Fruit fly (Drosophila melanogaster) whole organism, embryonic: ENCODE data around the gene Nph.

Experiments
- CG11085 ChIP-seq: fragments of 200-800 bp; sonication (Bioruptor generic); IDR thresholded peaks from 2 replicates; pipeline ENCODE4 v1.3.6; 2022; ENCODE audit warnings: missing biosample characterization, missing genetic modification characterization
- CG11456 ChIP-seq: fragments of 200-800 bp; sonication (Bioruptor generic); IDR thresholded peaks from 3 replicates; pipeline ENCODE4 v1.3.6; 2022; ENCODE audit warnings: missing biosample characterization, missing genetic modification characterization
- CG12155 ChIP-seq: fragments of 200-800 bp; sonication (Bioruptor generic); optimal IDR thresholded peaks from 3 replicates; lab custom pipeline; 2016; ENCODE audit warnings: missing biosample characterization, missing genetic modification characterization
- CG13894 ChIP-seq: fragments of 200-800 bp; sonication (Bioruptor generic); optimal IDR thresholded peaks from 3 replicates; lab custom pipeline; 2018; ENCODE audit warnings: missing biosample characterization, mild to moderate bottlenecking, missing genetic modification characterization, moderate library complexity
- CG15073 ChIP-seq: fragments of 200-800 bp; sonication (Bioruptor generic); optimal IDR thresholded peaks from 2 replicates; lab custom pipeline; 2016; ENCODE audit warnings: missing biosample characterization, missing genetic modification characterization
- CG15514 ChIP-seq: fragments of 200-800 bp; sonication (Bioruptor generic); optimal IDR thresholded peaks from 3 replicates; lab custom pipeline; 2017; ENCODE audit warnings: missing biosample characterization, missing genetic modification characterization, mild to moderate bottlenecking, moderate library complexity, missing genetic modification reagents
- CG15696 ChIP-seq: fragments of 200-800 bp; sonication (Bioruptor generic); optimal IDR thresholded peaks from 2 replicates; lab custom pipeline; 2019; ENCODE audit warnings: missing biosample characterization, mild to moderate bottlenecking, missing genetic modification characterization, moderate library complexity
- CG16813 ChIP-seq: fragments of 200-800 bp; sonication (Bioruptor generic); IDR thresholded peaks from 3 replicates; pipeline ENCODE4 v1.3.6; 2022; ENCODE audit warnings: missing biosample characterization, missing genetic modification characterization; ENCODE audit not compliant: partially characterized antibody
- CG17328 ChIP-seq: fragments of 200-800 bp; sonication (Bioruptor generic); IDR thresholded peaks from 2 replicates; pipeline ENCODE4 v1.3.6; 2022; ENCODE audit warnings: missing biosample characterization, missing genetic modification characterization
- CG18619 ChIP-seq: fragments of 200-800 bp; sonication (Bioruptor generic); optimal IDR thresholded peaks from 3 replicates; lab custom pipeline; 2017; ENCODE audit warnings: missing biosample characterization, mild to moderate bottlenecking, missing genetic modification characterization
- CG3281 ChIP-seq: fragments of 200-800 bp; sonication (Bioruptor generic); optimal IDR thresholded peaks from 3 replicates; lab custom pipeline; 2017; ENCODE audit warnings: missing biosample characterization, mild to moderate bottlenecking, missing genetic modification characterization
- CG5953 ChIP-seq: fragments of 200-800 bp; sonication (Bioruptor generic); IDR thresholded peaks from 2 replicates; pipeline ENCODE4 v1.3.6; 2022; ENCODE audit warnings: missing biosample characterization, missing genetic modification characterization
- CG6175 ChIP-seq: fragments of 200-800 bp; sonication (Bioruptor generic); IDR thresholded peaks from 3 replicates; pipeline ENCODE4 v1.3.6; 2022; ENCODE audit warnings: missing biosample characterization, missing genetic modification characterization
- CG6765 ChIP-seq: fragments of 200-800 bp; sonication (Bioruptor generic); optimal IDR thresholded peaks from 3 replicates; lab custom pipeline; 2017; ENCODE audit warnings: missing biosample characterization, mild to moderate bottlenecking, missing genetic modification characterization
- CG7745 ChIP-seq: fragments of 200-800 bp; sonication (Bioruptor generic); optimal IDR thresholded peaks from 2 replicates; lab custom pipeline; 2018; ENCODE audit warnings: missing biosample characterization, mild to moderate bottlenecking, missing genetic modification characterization, moderate library complexity
- CG8281 ChIP-seq: fragments of 200-800 bp; sonication (Bioruptor generic); optimal IDR thresholded peaks from 2 replicates; lab custom pipeline; 2018; ENCODE audit warnings: missing biosample characterization, mild to moderate bottlenecking, missing genetic modification characterization, moderate library complexity
- CG9932 ChIP-seq: fragments of 200-800 bp; sonication (Bioruptor generic); IDR thresholded peaks from 2 replicates; pipeline ENCODE4 v1.3.6; 2022; ENCODE audit warnings: missing biosample characterization, missing genetic modification characterization
- Doc3 ChIP-seq: fragments of 200-800 bp; sonication (Bioruptor generic); IDR thresholded peaks from 3 replicates; pipeline ENCODE4 v1.3.6; 2022; ENCODE audit warnings: missing biosample characterization, missing genetic modification characterization; ENCODE audit not compliant: partially characterized antibody
- Dref ChIP-seq: fragments of 200-800 bp; sonication (Bioruptor generic); IDR thresholded peaks from 2 replicates; pipeline ENCODE4 v1.3.6; 2022; ENCODE audit warnings: missing biosample characterization, missing genetic modification characterization
- E2f2 ChIP-seq: fragments of 200-800 bp; sonication (Bioruptor generic); IDR thresholded peaks from 2 replicates; pipeline ENCODE4 v1.3.6; 2022; ENCODE audit warnings: missing biosample characterization, missing genetic modification characterization
- ERR ChIP-seq: fragments of 200-800 bp; sonication (Bioruptor generic); optimal IDR thresholded peaks from 2 replicates; lab custom pipeline; 2016; ENCODE audit warnings: missing biosample characterization, missing genetic modification characterization
- HLH54F ChIP-seq: fragments of 200-800 bp; sonication (Bioruptor generic); optimal IDR thresholded peaks from 3 replicates; lab custom pipeline; 2016; ENCODE audit warnings: missing biosample characterization, missing genetic modification characterization
- Hr39 ChIP-seq: fragments of >200 bp; optimal IDR thresholded peaks from 2 replicates; lab custom pipeline; 2017
- Hsf ChIP-seq: fragments of 200-800 bp; sonication (Bioruptor generic); optimal IDR thresholded peaks from 3 replicates; lab custom pipeline; 2016; ENCODE audit warnings: missing biosample characterization, missing genetic modification characterization
- Med ChIP-seq: fragments of 200-800 bp; sonication (Bioruptor generic); peaks from one replicate; lab custom pipeline; 2016; ENCODE audit warnings: missing biosample characterization, missing genetic modification characterization, mild to moderate bottlenecking, inconsistent platforms, moderate library complexity
- Meics ChIP-seq: fragments of 200-800 bp; sonication (Bioruptor generic); optimal IDR thresholded peaks from 2 replicates; lab custom pipeline; 2017; ENCODE audit warnings: missing biosample characterization, mild to moderate bottlenecking, missing genetic modification characterization
- Myb ChIP-seq: fragments of 200-800 bp; sonication (Bioruptor generic); optimal IDR thresholded peaks from 2 replicates; lab custom pipeline; 2016; ENCODE audit warnings: missing biosample characterization, missing genetic modification characterization
- NC2α ChIP-seq: fragments of 200-800 bp; sonication (Bioruptor generic); optimal IDR thresholded peaks from 2 replicates; lab custom pipeline; 2016; ENCODE audit warnings: missing biosample characterization, missing genetic modification characterization
- Pdp1 ChIP-seq, 2 experiments: fragments of 200-800 bp; sonication (Bioruptor generic); optimal IDR thresholded peaks; 3 replicates each; lab custom pipeline; 2016; ENCODE audit warnings: missing biosample characterization in 2 of 2, missing genetic modification characterization in 2 of 2, mild to moderate bottlenecking in 1 of 2, moderate library complexity in 1 of 2
- Stat92E ChIP-seq, 3 experiments: fragments of >200 bp in 2 of 3; fragments of 200-800 bp in 1 of 3; sonication (Bioruptor generic) in 1 of 3; optimal IDR thresholded peaks; 2 replicates each; lab custom pipeline; 2017 to 2019; ENCODE audit warnings: missing biosample characterization in 3 of 3, missing genetic modification characterization in 3 of 3, mild to moderate bottlenecking in 1 of 3, moderate library complexity in 1 of 3
- Tbp ChIP-seq: fragments of >200 bp; optimal IDR thresholded peaks from 2 replicates; lab custom pipeline; 2018; ENCODE audit warnings: missing biosample characterization, missing genetic modification characterization
- chn ChIP-seq: fragments of 200-800 bp; sonication (Bioruptor generic); optimal IDR thresholded peaks from 2 replicates; lab custom pipeline; 2016; ENCODE audit warnings: missing biosample characterization, missing genetic modification characterization
- crp ChIP-seq, 2 experiments: fragments of 200-800 bp; sonication (Bioruptor generic); optimal IDR thresholded peaks; 2 replicates in 1 of 2; 3 replicates in 1 of 2; lab custom pipeline; 2017; ENCODE audit warnings: missing biosample characterization in 2 of 2, missing genetic modification characterization in 2 of 2, mild to moderate bottlenecking in 1 of 2, moderate library complexity in 1 of 2
- dm ChIP-seq: fragments of 200-800 bp; sonication (Bioruptor generic); optimal IDR thresholded peaks from 3 replicates; lab custom pipeline; 2016; ENCODE audit warnings: missing biosample characterization, missing genetic modification characterization
- fd102C ChIP-seq: fragments of 200-800 bp; sonication (Bioruptor generic); optimal IDR thresholded peaks from 2 replicates; lab custom pipeline; 2018; ENCODE audit warnings: missing biosample characterization, mild to moderate bottlenecking, missing genetic modification characterization, moderate library complexity
- ftz-f1 ChIP-seq: fragments of 200-800 bp; sonication (Bioruptor generic); optimal IDR thresholded peaks from 2 replicates; lab custom pipeline; 2016; ENCODE audit warnings: missing biosample characterization, missing genetic modification characterization
- gsb-n ChIP-seq: fragments of 200-800 bp; sonication (Bioruptor generic); optimal IDR thresholded peaks from 3 replicates; lab custom pipeline; 2018; ENCODE audit warnings: missing biosample characterization, mild to moderate bottlenecking, missing genetic modification characterization
- hbn ChIP-seq: fragments of 200-800 bp; sonication (Bioruptor generic); IDR thresholded peaks from 2 replicates; pipeline ENCODE4 v1.3.6; 2022; ENCODE audit warnings: missing biosample characterization, missing genetic modification characterization; ENCODE audit not compliant: partially characterized antibody
- hth ChIP-seq: fragments of >200 bp; optimal IDR thresholded peaks from 2 replicates; lab custom pipeline; 2017; ENCODE audit warnings: inconsistent platforms
- ind ChIP-seq: fragments of 200-800 bp; sonication (Bioruptor generic); optimal IDR thresholded peaks from 3 replicates; lab custom pipeline; 2016; ENCODE audit warnings: missing biosample characterization, missing genetic modification characterization
- inv ChIP-seq: fragments of 200-800 bp; sonication (Bioruptor generic); IDR thresholded peaks from 2 replicates; pipeline ENCODE4 v1.3.6; 2022; ENCODE audit warnings: missing biosample characterization, missing genetic modification characterization; ENCODE audit not compliant: partially characterized antibody
- jigr1 ChIP-seq: fragments of 200-800 bp; sonication (Bioruptor generic); IDR thresholded peaks from 3 replicates; pipeline ENCODE4 v1.3.6; 2022; ENCODE audit warnings: missing biosample characterization, missing genetic modification characterization
- jing ChIP-seq: fragments of 200-800 bp; sonication (Bioruptor generic); optimal IDR thresholded peaks from 2 replicates; lab custom pipeline; 2018; ENCODE audit warnings: missing biosample characterization, mild to moderate bottlenecking, missing genetic modification characterization
- mam ChIP-seq: fragments of 200-800 bp; sonication (Bioruptor generic); optimal IDR thresholded peaks from 3 replicates; lab custom pipeline; 2016; ENCODE audit warnings: missing biosample characterization, missing genetic modification characterization
- sens ChIP-seq: fragments of 200-800 bp; sonication (Bioruptor generic); peaks from one replicate; lab custom pipeline; 2016; ENCODE audit warnings: missing biosample characterization, missing genetic modification characterization
- sens-2 ChIP-seq: fragments of 200-800 bp; sonication (Bioruptor generic); IDR thresholded peaks from 2 replicates; pipeline ENCODE4 v1.3.6; 2022; ENCODE audit warnings: missing biosample characterization, missing genetic modification characterization
- slbo ChIP-seq: fragments of 200-800 bp; sonication (Bioruptor generic); IDR thresholded peaks from 2 replicates; pipeline ENCODE4 v1.3.6; 2022; ENCODE audit warnings: missing biosample characterization, missing genetic modification characterization
- sqz ChIP-seq: fragments of 200-800 bp; sonication (Bioruptor generic); optimal IDR thresholded peaks from 3 replicates; lab custom pipeline; 2018; ENCODE audit warnings: missing biosample characterization, mild to moderate bottlenecking, missing genetic modification characterization
- tll ChIP-seq, 2 experiments: fragments of 200-800 bp in 1 of 2; fragments of >200 bp in 1 of 2; sonication (Bioruptor generic) in 1 of 2; optimal IDR thresholded peaks; 2 replicates each; lab custom pipeline; 2017 to 2019; ENCODE audit warnings: missing biosample characterization in 2 of 2, missing genetic modification characterization in 2 of 2, mild to moderate bottlenecking in 1 of 2, moderate library complexity in 1 of 2
- wdn ChIP-seq: fragments of 200-800 bp; sonication (Bioruptor generic); IDR thresholded peaks from 2 replicates; pipeline ENCODE4 v1.3.6; 2022; ENCODE audit warnings: missing biosample characterization, missing genetic modification characterization
- yki ChIP-seq: fragments of >200 bp; optimal IDR thresholded peaks from 3 replicates; lab custom pipeline; 2018

Nph gene

dm6 chr3R:29983073-29983544, 21.6 kb downstream of the Nph start, which contains the start of gene CG7896 (continued):
- no peak for TF ChIP-seq dm (GFP tag; lab: Kevin White, UChicago)
- TF ChIP-seq CG9932: peak; percentile 83
- peak; percentile 59 for TF ChIP-seq CG18619 (GFP tag; lab: Kevin White, UChicago)
- TF ChIP-seq CG15073: no peak
- TF ChIP-seq wdn (GFP tag; lab: Robert Waterston, UW): peak; percentile 52
- no peak for TF ChIP-seq inv (GFP tag; lab: Robert Waterston, UW)
- TF ChIP-seq Meics (GFP tag; lab: Kevin White, UChicago): peak; percentile 69
- no peak for TF ChIP-seq tll (GFP tag; optimal IDR thresholded peaks at IDR 0.05; lab: Kevin White, UChicago)
- peak; percentile 69; the same call in 1 of the 3 replicates for TF ChIP-seq CG6175 (GFP tag; lab: Robert Waterston, UW)
- peak; percentile 22 for TF ChIP-seq CG15696
- TF ChIP-seq slbo: peak; percentile 84
- TF ChIP-seq Dref: no peak
- TF ChIP-seq chn: no peak
- no peak for TF ChIP-seq CG16813 (GFP tag; lab: Robert Waterston, UW)
- peak; percentile 49; the same call in 1 of the 2 replicates for TF ChIP-seq CG11085 (GFP tag; lab: Robert Waterston, UW)
- TF ChIP-seq fd102C (GFP tag; lab: Kevin White, UChicago): no peak
- 0 out of 3 replicates have a peak, but pooled peaks have one; percentile 9 for TF ChIP-seq Doc3 (GFP tag; lab: Robert Waterston, UW)
- peak; percentile 65; the same call in 1 of the 3 replicates for TF ChIP-seq jigr1 (GFP tag; lab: Robert Waterston, UW)
- TF ChIP-seq CG13894 (tag; lab: Kevin White, UChicago): no peak
- TF ChIP-seq sqz: peak; percentile 37
- peak; percentile 15 to 17 for TF ChIP-seq Pdp1 (GFP tag; optimal IDR thresholded peaks at IDR 0.05; lab: Kevin White, UChicago)
- TF ChIP-seq gsb-n (tag; lab: Kevin White, UChicago): peak; percentile 12
- peak; percentile 29 for TF ChIP-seq CG8281 (tag; lab: Kevin White, UChicago)
- TF ChIP-seq CG3281 (GFP tag; lab: Kevin White, UChicago): peak; percentile 70
- peak; percentile 41 for TF ChIP-seq CG12155 (GFP tag; lab: Kevin White, UChicago)
- no peak for TF ChIP-seq mam (GFP tag; lab: Kevin White, UChicago)
- TF ChIP-seq sens-2 (GFP tag; lab: Robert Waterston, UW): no peak
- peak in 1 of 2 experiments; percentile 11 for TF ChIP-seq crp (GFP tag; optimal IDR thresholded peaks at IDR 0.05; lab: Kevin White, UChicago)
- TF ChIP-seq CG6765 (GFP tag; lab: Kevin White, UChicago): peak; percentile 31
- TF ChIP-seq ftz-f1 (GFP tag; lab: Kevin White, UChicago): no peak
- peak; percentile 60 for TF ChIP-seq ind
- TF ChIP-seq Hsf: peak; percentile 33
- no peak for TF ChIP-seq Myb
- no peak for TF ChIP-seq Tbp (GFP tag; lab: Kevin White, UChicago)
- TF ChIP-seq Hr39 (lab: Kevin White, UChicago): no peak
- TF ChIP-seq Med (GFP tag; lab: Kevin White, UChicago): peak; percentile 87
- TF ChIP-seq sens (GFP tag; lab: Kevin White, UChicago): peak; percentile 72
- TF ChIP-seq CG15514 (GFP tag; lab: Kevin White, UChicago): peak; percentile 48
- TF ChIP-seq hth (lab: Kevin White, UChicago): no peak
- TF ChIP-seq CG11456 (GFP tag; lab: Robert Waterston, UW): peak; percentile 76; the same call in 1 of the 3 replicates
- TF ChIP-seq Stat92E (GFP tag; optimal IDR thresholded peaks at IDR 0.05; lab: Kevin White, UChicago): peak in 1 of 3 experiments; percentile 13
- no peak for TF ChIP-seq ERR (GFP tag; lab: Kevin White, UChicago)
- peak; percentile 49 for TF ChIP-seq CG17328 (GFP tag; lab: Robert Waterston, UW)
- peak; percentile 49; the same call in 1 of the 2 replicates for TF ChIP-seq CG5953 (GFP tag; lab: Robert Waterston, UW)
- TF ChIP-seq yki (lab: Kevin White, UChicago): no peak
- TF ChIP-seq E2f2 (GFP tag; lab: Robert Waterston, UW): peak; percentile 55; the same call in 1 of the 2 replicates
- no peak for TF ChIP-seq hbn (GFP tag; lab: Robert Waterston, UW)
- TF ChIP-seq HLH54F (GFP tag; lab: Kevin White, UChicago): peak; percentile 1
- no peak for TF ChIP-seq CG7745 (tag; lab: Kevin White, UChicago)
- peak; percentile 8 for TF ChIP-seq jing
- TF ChIP-seq NC2α (GFP tag; lab: Kevin White, UChicago): no peak
